Fruit fly (Drosophila melanogaster) whole organism, pupa: ENCODE data around the gene GAPcenA.

Experiments used
- CG10348 ChIP-seq: fragments of 200-800 bp; sonication (Bioruptor generic); IDR thresholded peaks from 2 replicates; pipeline ENCODE4 v1.3.6; 2022; ENCODE audit warnings: missing biosample characterization, missing genetic modification characterization
- CG13204 ChIP-seq: fragments of 200-800 bp; sonication (Bioruptor generic); optimal IDR thresholded peaks from 2 replicates; lab custom pipeline; 2018; ENCODE audit warnings: missing biosample characterization, mild to moderate bottlenecking, missing genetic modification characterization, moderate library complexity
- CG14655 ChIP-seq: fragments of 200-800 bp; sonication (Bioruptor generic); optimal IDR thresholded peaks from 3 replicates; lab custom pipeline; 2017; ENCODE audit warnings: mild to moderate bottlenecking, missing biosample characterization, missing genetic modification reagents, missing genetic modification characterization
- CG15710 ChIP-seq: fragments of 200-800 bp; sonication (Bioruptor generic); optimal IDR thresholded peaks from 2 replicates; lab custom pipeline; 2018; ENCODE audit warnings: missing biosample characterization, mild to moderate bottlenecking, missing genetic modification characterization, moderate library complexity
- CG32121 ChIP-seq: fragments of 200-800 bp; sonication (Bioruptor generic); IDR thresholded peaks from 2 replicates; pipeline ENCODE4 v1.3.6; 2022; ENCODE audit warnings: missing biosample characterization, missing genetic modification characterization
- CG8301 ChIP-seq: fragments of 200-800 bp; sonication (Bioruptor generic); optimal IDR thresholded peaks from 2 replicates; lab custom pipeline; 2018; ENCODE audit warnings: missing biosample characterization, mild to moderate bottlenecking, missing genetic modification characterization
- CG9948 ChIP-seq: fragments of 200-800 bp; sonication (Bioruptor generic); optimal IDR thresholded peaks from 2 replicates; lab custom pipeline; 2018; ENCODE audit warnings: missing biosample characterization, mild to moderate bottlenecking, missing genetic modification characterization, moderate library complexity
- D1 ChIP-seq: fragments of 200-800 bp; sonication (Bioruptor generic); optimal IDR thresholded peaks from 2 replicates; lab custom pipeline; 2018; ENCODE audit warnings: missing biosample characterization, mild to moderate bottlenecking, missing genetic modification characterization, moderate library complexity
- EcR ChIP-seq: fragments of 200-800 bp; sonication (Bioruptor generic); optimal IDR thresholded peaks from 3 replicates; lab custom pipeline; 2019; ENCODE audit warnings: missing biosample characterization, missing genetic modification characterization, mild to moderate bottlenecking, moderate library complexity, missing genetic modification reagents
- Pif1A ChIP-seq: fragments of 200-800 bp; sonication (Bioruptor generic); optimal IDR thresholded peaks from 3 replicates; lab custom pipeline; 2016; ENCODE audit warnings: missing biosample characterization, missing genetic modification characterization
- Snoo ChIP-seq: fragments of 200-800 bp; sonication (Bioruptor generic); optimal IDR thresholded peaks from 3 replicates; lab custom pipeline; 2017; ENCODE audit warnings: missing biosample characterization, mild to moderate bottlenecking, missing genetic modification characterization, inconsistent platforms
- fd96Ca ChIP-seq: fragments of 200-800 bp; sonication (Bioruptor generic); IDR thresholded peaks from 3 replicates; pipeline ENCODE4 v1.3.6; 2022; ENCODE audit warnings: missing biosample characterization, missing genetic modification characterization
- gl ChIP-seq: fragments of 200-800 bp; sonication (Bioruptor generic); optimal IDR thresholded peaks from 2 replicates; lab custom pipeline; 2018; ENCODE audit warnings: missing biosample characterization, mild to moderate bottlenecking, missing genetic modification characterization

DNA sequence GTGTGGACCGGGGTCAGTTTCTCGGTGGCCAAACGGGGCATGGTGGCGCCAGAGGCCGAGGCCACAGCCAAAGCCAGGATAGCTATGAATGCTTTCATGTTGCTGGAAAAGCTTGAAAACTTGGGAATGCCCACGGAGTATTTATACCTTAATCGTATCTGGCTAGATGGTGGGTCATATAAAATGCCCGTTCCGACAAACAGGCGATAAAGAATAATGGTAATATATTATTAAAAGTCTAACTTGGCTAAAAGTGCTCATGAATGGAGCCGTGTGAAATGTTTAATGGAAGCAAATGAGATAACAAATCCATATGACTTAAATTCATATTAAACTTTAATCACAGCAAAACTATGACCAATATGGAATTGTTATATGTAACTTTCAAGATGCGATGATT lies 47.2 kb downstream of the GAPcenA start, which contains the start of gene Jon66Cii:
- TF ChIP-seq Pif1A (GFP tag; lab: Kevin White, UChicago) (no peak), CG14655 (GFP tag; lab: Kevin White, UChicago) (no peak), CG13204 (no peak), EcR (GFP tag; lab: Kevin White, UChicago) (no peak), Snoo (tag; lab: Kevin White, UChicago) (no peak), CG9948 (tag; lab: Kevin White, UChicago) (no peak), D1 (no peak), gl (no peak), CG15710 (tag; lab: Kevin White, UChicago) (no peak), CG10348 (GFP tag; lab: Robert Waterston, UW) (no peak), CG8301 (no peak), CG32121 (GFP tag; lab: Robert Waterston, UW) (no peak), fd96Ca (GFP tag; lab: Robert Waterston, UW) (no peak)
